Worm (Caenorhabditis elegans) whole organism, late embryonic: Measurements from ENCODE around the gene ttyh-1.

Source experiments
- T23F11.4 ChIP-seq: fragments of 200-800 bp; sonication (Bioruptor generic); optimal IDR thresholded peaks from 2 replicates; lab custom pipeline; 2018; ENCODE audit warnings: mild to moderate bottlenecking, missing genetic modification characterization, missing compliant biosample characterization
- ama-1 ChIP-seq: fragments of 150-350 bp; optimal IDR thresholded peaks from 2 replicates; lab custom pipeline; 2014
- ceh-31 ChIP-seq: sonication (generic microtip); optimal IDR thresholded peaks from 2 replicates; lab custom pipeline; 2016; ENCODE audit warnings: missing genetic modification characterization, missing compliant biosample characterization
- eyg-1 ChIP-seq: sonication (generic microtip); optimal IDR thresholded peaks from 2 replicates; lab custom pipeline; 2016; ENCODE audit warnings: missing genotype, missing genetic modification characterization, missing compliant biosample characterization
- fkh-10 ChIP-seq: fragments of 150-350 bp; optimal IDR thresholded peaks from 2 replicates; lab custom pipeline; 2014; ENCODE audit warnings: missing biosample characterization, missing genetic modification reagents, missing genetic modification characterization
- fkh-6 ChIP-seq: sonication (generic microtip); optimal IDR thresholded peaks from 2 replicates; lab custom pipeline; 2016; ENCODE audit warnings: missing genetic modification characterization, missing compliant biosample characterization
- hlh-15 ChIP-seq: sonication (generic microtip); optimal IDR thresholded peaks from 2 replicates; lab custom pipeline; 2016; ENCODE audit warnings: missing genetic modification characterization, missing compliant biosample characterization
- pag-3 ChIP-seq: sonication (generic microtip); optimal IDR thresholded peaks from 2 replicates; lab custom pipeline; 2016; ENCODE audit warnings: missing compliant biosample characterization, missing genetic modification characterization, borderline replicate concordance
- pha-4 ChIP-seq: fragments of 150-350 bp; optimal IDR thresholded peaks from 2 replicates; lab custom pipeline; 2018; ENCODE audit warnings: missing biosample characterization, missing genetic modification reagents, missing genetic modification characterization
- ref-2 ChIP-seq: sonication (generic microtip); optimal IDR thresholded peaks from 2 replicates; lab custom pipeline; 2016; ENCODE audit warnings: missing genetic modification characterization, missing compliant biosample characterization

- TF ChIP-seq pha-4 (tag; lab: Kevin White, UChicago) (no peak), ama-1 (lab: Kevin White, UChicago) (no peak), fkh-6 (tag; lab: Kevin White, UChicago) (no peak), pag-3 (tag; lab: Kevin White, UChicago) (no peak), hlh-15 (tag; lab: Kevin White, UChicago) (no peak), ceh-31 (tag; lab: Kevin White, UChicago) (no peak), eyg-1 (tag; lab: Kevin White, UChicago) (no peak), T23F11.4 (GFP tag; lab: Kevin White, UChicago) (no peak), fkh-10 (no peak), ref-2 (peak; percentile 10)
These were observed 2.5 kb upstream of the ttyh-1 start for ce11 chrX:11365995-11366394.
